Worm (Caenorhabditis elegans) whole organism, L4/young adult: ENCODE data around the gene Y39A1A.18.

Source experiments
- W03F9.2 ChIP-seq: fragments of 150-350 bp; optimal IDR thresholded peaks from 2 replicates; lab custom pipeline; 2014; ENCODE audit warnings: missing biosample characterization, missing genetic modification characterization
- him-1 ChIP-seq: sonication (generic microtip); optimal IDR thresholded peaks from 2 replicates; lab custom pipeline; 2016; ENCODE audit warnings: missing genotype, missing genetic modification reagents, missing genetic modification characterization, missing compliant biosample characterization

DNA sequence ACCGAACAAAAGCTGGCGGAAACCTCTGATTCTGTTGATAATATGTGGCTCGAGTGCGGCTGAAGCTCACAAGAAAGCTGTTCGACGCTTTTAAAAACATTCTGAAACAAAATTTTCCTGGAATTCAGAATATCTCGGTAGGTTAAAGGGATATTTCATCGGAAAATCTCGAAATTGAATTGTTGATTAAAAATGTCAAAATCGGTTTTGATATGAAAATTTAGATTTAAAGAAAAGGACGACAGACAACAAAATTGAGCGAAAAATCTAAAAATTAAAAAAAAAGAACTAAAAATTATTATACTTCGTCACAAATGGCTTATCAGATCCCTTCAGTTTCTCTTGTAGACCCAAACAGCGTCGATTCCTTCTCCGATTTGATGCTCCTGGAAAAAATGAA lies 6.2 kb upstream of the Y39A1A.18 start, which contains the start of gene Y39A1A.20:
- TF ChIP-seq him-1 (tag; lab: Kevin White, UChicago) (no peak), W03F9.2 (no peak)
